Fruit fly (Drosophila melanogaster) whole organism, wandering third instar larva: Measurements from ENCODE around the gene corto.

Source experiments
- Abd-B ChIP-seq: fragments of >200 bp; optimal IDR thresholded peaks from 2 replicates; lab custom pipeline; 2017; ENCODE audit warnings: missing biosample characterization, missing genetic modification characterization
- CG32264 ChIP-seq: fragments of 200-800 bp; sonication (Bioruptor generic); optimal IDR thresholded peaks from 2 replicates; lab custom pipeline; 2016; ENCODE audit warnings: missing biosample characterization, missing genetic modification characterization
- CG9705 ChIP-seq: fragments of 200-800 bp; sonication (Bioruptor generic); optimal IDR thresholded peaks from 2 replicates; lab custom pipeline; 2018; ENCODE audit warnings: missing biosample characterization, mild to moderate bottlenecking, missing genetic modification characterization
- CrebA ChIP-seq: fragments of 200-800 bp; sonication (Bioruptor generic); optimal IDR thresholded peaks from 2 replicates; lab custom pipeline; 2016; ENCODE audit warnings: missing biosample characterization, mild to moderate bottlenecking, missing genetic modification characterization, borderline replicate concordance
- Dfd ChIP-seq: fragments of >200 bp; optimal IDR thresholded peaks from 2 replicates; lab custom pipeline; 2017; ENCODE audit warnings: missing biosample characterization, missing genetic modification characterization
- Dif ChIP-seq: fragments of 200-275, 200-300 bp; sonication (Bioruptor generic); optimal IDR thresholded peaks from 2 replicates; lab custom pipeline; 2018; ENCODE audit warnings: missing biosample characterization, missing genetic modification characterization; ENCODE audit not compliant: partially characterized antibody
- GATAd ChIP-seq: sonication (Bioruptor generic); optimal IDR thresholded peaks from 2 replicates; lab custom pipeline; 2016; ENCODE audit warnings: missing biosample characterization, missing genetic modification characterization
- HLH106 ChIP-seq: fragments of 200-800 bp; optimal IDR thresholded peaks from 3 replicates; lab custom pipeline; 2019; ENCODE audit warnings: missing biosample characterization, mild to moderate bottlenecking, missing genetic modification characterization, moderate library complexity
- Hnf4 ChIP-seq: fragments of 200-800 bp; sonication (Bioruptor generic); optimal IDR thresholded peaks from 2 replicates; lab custom pipeline; 2016; ENCODE audit warnings: missing biosample characterization, mild to moderate bottlenecking, missing genetic modification characterization
- Hr78 ChIP-seq: fragments of >200 bp; optimal IDR thresholded peaks from 2 replicates; lab custom pipeline; 2017; ENCODE audit warnings: missing biosample characterization, missing genetic modification characterization
- Hr83 ChIP-seq: fragments of 200-300 bp; sonication (Bioruptor generic); optimal IDR thresholded peaks from 2 replicates; lab custom pipeline; 2016; ENCODE audit warnings: missing biosample characterization, mild to moderate bottlenecking, missing genetic modification characterization, moderate library complexity; ENCODE audit not compliant: poor library complexity, severe bottlenecking
- Jra ChIP-seq: sonication (Bioruptor generic); optimal IDR thresholded peaks from 2 replicates; lab custom pipeline; 2016; ENCODE audit warnings: missing biosample characterization, missing genetic modification characterization
- Mio ChIP-seq: sonication (Bioruptor generic); optimal IDR thresholded peaks from 2 replicates; lab custom pipeline; 2016; ENCODE audit warnings: missing biosample characterization, missing genetic modification characterization
- Myc ChIP-seq: fragments of >200 bp; optimal IDR thresholded peaks from 2 replicates; lab custom pipeline; 2017
- N ChIP-seq: fragments of >200 bp; optimal IDR thresholded peaks from 2 replicates; lab custom pipeline; 2018; ENCODE audit warnings: missing biosample characterization, missing external identifiers, missing genetic modification characterization
- OdsH ChIP-seq: fragments of 200-800 bp; sonication (Bioruptor generic); optimal IDR thresholded peaks from 2 replicates; lab custom pipeline; 2016; ENCODE audit warnings: missing biosample characterization, mild to moderate bottlenecking, missing genetic modification characterization
- Rel ChIP-seq, 2 experiments: fragments of 200-800 bp; sonication (Bioruptor generic) in 1 of 2; optimal IDR thresholded peaks; 2 replicates in 1 of 2; 3 replicates in 1 of 2; lab custom pipeline; 2016 to 2019; ENCODE audit warnings: mild to moderate bottlenecking in 2 of 2, missing biosample characterization in 2 of 2, missing genetic modification characterization in 2 of 2, moderate library complexity in 1 of 2
- Sp1 ChIP-seq: fragments of 200-800 bp; sonication (Bioruptor generic); optimal IDR thresholded peaks from 3 replicates; lab custom pipeline; 2019; ENCODE audit warnings: missing biosample characterization, mild to moderate bottlenecking, missing genetic modification characterization, moderate library complexity
- Vsx2 ChIP-seq: fragments of 200-300, 225-300 bp; sonication (Bioruptor generic); optimal IDR thresholded peaks from 2 replicates; lab custom pipeline; 2018; ENCODE audit warnings: missing biosample characterization, missing genetic modification characterization; ENCODE audit not compliant: partially characterized antibody
- br ChIP-seq: fragments of 200-800 bp; sonication (Bioruptor generic); optimal IDR thresholded peaks from 2 replicates; lab custom pipeline; 2016; ENCODE audit warnings: missing biosample characterization, missing genetic modification characterization
- brk ChIP-seq: fragments of 200-800 bp; sonication (Bioruptor generic); optimal IDR thresholded peaks from 2 replicates; lab custom pipeline; 2016; ENCODE audit warnings: missing biosample characterization, mild to moderate bottlenecking, missing genetic modification characterization
- dl ChIP-seq, 2 experiments: fragments of 175-275, 200-275 bp in 1 of 2; fragments of 200-275 bp in 1 of 2; sonication (Bioruptor generic); optimal IDR thresholded peaks; lab custom pipeline; 2018; ENCODE audit warnings: mild to moderate bottlenecking in 2 of 2, missing biosample characterization in 2 of 2, missing genetic modification characterization in 2 of 2, moderate library complexity in 2 of 2; ENCODE audit not compliant: partially characterized antibody in 2 of 2, insufficient read depth in 1 of 2
- dmrt93B ChIP-seq: fragments of 200-800 bp; sonication (Bioruptor generic); optimal IDR thresholded peaks from 2 replicates; lab custom pipeline; 2018; ENCODE audit warnings: missing biosample characterization, mild to moderate bottlenecking, missing genetic modification characterization
- dsf ChIP-seq: sonication (Bioruptor generic); optimal IDR thresholded peaks from 2 replicates; lab custom pipeline; 2016; ENCODE audit warnings: missing biosample characterization, missing genetic modification characterization, borderline replicate concordance
- ey ChIP-seq: fragments of 200-800 bp; sonication (Bioruptor generic); optimal IDR thresholded peaks from 2 replicates; lab custom pipeline; 2016; ENCODE audit warnings: missing biosample characterization, missing genetic modification characterization
- foxo ChIP-seq, 2 experiments: fragments of 200-800 bp; sonication (Bioruptor generic); optimal IDR thresholded peaks; 2 replicates in 1 of 2; 3 replicates in 1 of 2; lab custom pipeline; 2016 to 2017; ENCODE audit warnings: missing biosample characterization in 2 of 2, missing genetic modification characterization in 2 of 2
- fru ChIP-seq: fragments of 200-800 bp; sonication (Bioruptor generic); optimal IDR thresholded peaks from 3 replicates; lab custom pipeline; 2016; ENCODE audit warnings: missing biosample characterization, mild to moderate bottlenecking, missing genetic modification characterization
- h ChIP-seq: fragments of 200-800 bp; sonication (Bioruptor generic); optimal IDR thresholded peaks from 3 replicates; lab custom pipeline; 2016; ENCODE audit warnings: missing biosample characterization, mild to moderate bottlenecking, missing genetic modification characterization
- jim ChIP-seq: fragments of 175-275, 200-325 bp; sonication (Bioruptor generic); optimal IDR thresholded peaks from 2 replicates; lab custom pipeline; 2016; ENCODE audit warnings: missing biosample characterization, mild to moderate bottlenecking, missing genetic modification characterization
- lola ChIP-seq: fragments of >200 bp; optimal IDR thresholded peaks from 2 replicates; lab custom pipeline; 2017; ENCODE audit warnings: missing biosample characterization, missing genetic modification characterization
- pan ChIP-seq: fragments of >200 bp; optimal IDR thresholded peaks from 2 replicates; lab custom pipeline; 2017
- psq ChIP-seq: fragments of 200-800 bp; sonication (Bioruptor generic); optimal IDR thresholded peaks from 3 replicates; lab custom pipeline; 2017; ENCODE audit warnings: missing biosample characterization, mild to moderate bottlenecking, missing genetic modification characterization, moderate library complexity
- rgr ChIP-seq: fragments of 200-800 bp; sonication (Bioruptor generic); optimal IDR thresholded peaks from 3 replicates; lab custom pipeline; 2016; ENCODE audit warnings: missing biosample characterization, mild to moderate bottlenecking, missing genetic modification characterization
- sage ChIP-seq: fragments of 200-800 bp; sonication (Bioruptor generic); optimal IDR thresholded peaks from 2 replicates; lab custom pipeline; 2016; ENCODE audit warnings: missing biosample characterization, mild to moderate bottlenecking, missing genetic modification characterization
- sv ChIP-seq: fragments of 200-800 bp; sonication (Bioruptor generic); optimal IDR thresholded peaks from 3 replicates; lab custom pipeline; 2016; ENCODE audit warnings: missing biosample characterization, missing genetic modification characterization
- tai ChIP-seq: sonication (Bioruptor generic); optimal IDR thresholded peaks from 2 replicates; lab custom pipeline; 2016; ENCODE audit warnings: missing biosample characterization, missing genetic modification characterization
- usp ChIP-seq: fragments of >200 bp; optimal IDR thresholded peaks from 2 replicates; lab custom pipeline; 2017; ENCODE audit warnings: missing biosample characterization, missing genetic modification characterization
- woc ChIP-seq: sonication (Bioruptor generic); optimal IDR thresholded peaks from 2 replicates; lab custom pipeline; 2016; ENCODE audit warnings: missing biosample characterization, mild to moderate bottlenecking, missing genetic modification characterization

The corto gene

dm6 chr3R:5045104-5045503 is 41.8 kb downstream of the corto start:
- TF ChIP-seq sage (GFP tag; lab: Kevin White, UChicago) (no peak), HLH106 (peak; percentile 21), ey (GFP tag; lab: Kevin White, UChicago) (peak; percentile 17), fru (GFP tag; lab: Kevin White, UChicago) (peak; percentile 44), N (GFP tag; lab: Kevin White, UChicago) (no peak), br (GFP tag; lab: Kevin White, UChicago) (peak; percentile 20), OdsH (GFP tag; lab: Kevin White, UChicago) (peak; percentile 5), Myc (lab: Kevin White, UChicago) (peak; percentile 2), h (peak; percentile 26), CG32264 (no peak), Dfd (no peak), Vsx2 (GFP tag; lab: Kevin White, UChicago) (no peak), Hr83 (GFP tag; lab: Kevin White, UChicago) (no peak), Jra (no peak), woc (peak; percentile 56), tai (GFP tag; lab: Kevin White, UChicago) (no peak), Sp1 (GFP tag; lab: Kevin White, UChicago) (peak; percentile 18)
- TF ChIP-seq, all 38 proteins: peak for 9

dm6 chr3R:5043966-5044365 is 42.9 kb downstream of the corto start:
- TF ChIP-seq Jra (no peak), Hr83 (GFP tag; lab: Kevin White, UChicago) (no peak), h (no peak), woc (no peak), brk (GFP tag; lab: Kevin White, UChicago) (no peak), psq (GFP tag; lab: Kevin White, UChicago) (no peak), lola (GFP tag; lab: Kevin White, UChicago) (no peak), usp (GFP tag; lab: Kevin White, UChicago) (no peak), Mio (GFP tag; lab: Kevin White, UChicago) (no peak), CG9705 (GFP tag; lab: Kevin White, UChicago) (no peak), pan (lab: Kevin White, UChicago) (no peak), Hr78 (GFP tag; lab: Kevin White, UChicago) (no peak), Sp1 (GFP tag; lab: Kevin White, UChicago) (no peak), fru (GFP tag; lab: Kevin White, UChicago) (no peak), CG32264 (no peak), HLH106 (no peak), Hnf4 (GFP tag; lab: Kevin White, UChicago) (no peak), tai (GFP tag; lab: Kevin White, UChicago) (no peak), br (GFP tag; lab: Kevin White, UChicago) (no peak)

dm6 chr3R:5042958-5043712 is 43.7 kb downstream of the corto start:
- TF ChIP-seq dl (GFP tag; optimal IDR thresholded peaks at IDR 0.05; lab: Kevin White, UChicago; ENCODE audit: insufficient read depth in 1 of 2, partially characterized antibody in 2 of 2) = no peak
- TF ChIP-seq CG9705 (GFP tag; lab: Kevin White, UChicago) = no peak
- no peak for TF ChIP-seq Hr78 (GFP tag; lab: Kevin White, UChicago)
- TF ChIP-seq jim = no peak
- TF ChIP-seq ey (GFP tag; lab: Kevin White, UChicago) = peak; percentile 31
- TF ChIP-seq lola (GFP tag; lab: Kevin White, UChicago) = no peak
- TF ChIP-seq Hnf4 (GFP tag; lab: Kevin White, UChicago) = peak; percentile 54
- TF ChIP-seq dmrt93B = peak; percentile 32
- TF ChIP-seq Abd-B = no peak
- peak; percentile 17 for TF ChIP-seq CrebA (GFP tag; lab: Kevin White, UChicago)
- TF ChIP-seq woc = peak; percentile 19
- TF ChIP-seq foxo (GFP tag; optimal IDR thresholded peaks at IDR 0.05; lab: Kevin White, UChicago) = peak in 1 of 2 experiments; percentile 30
- TF ChIP-seq Dif (GFP tag; lab: Kevin White, UChicago) = peak; percentile 30
- peak; percentile 83 for TF ChIP-seq rgr (GFP tag; lab: Kevin White, UChicago)
- peak; percentile 29 for TF ChIP-seq Sp1 (GFP tag; lab: Kevin White, UChicago)
- TF ChIP-seq Hr83 (GFP tag; lab: Kevin White, UChicago) = no peak
- TF ChIP-seq psq (GFP tag; lab: Kevin White, UChicago) = peak; percentile 75
- no peak for TF ChIP-seq N (GFP tag; lab: Kevin White, UChicago)
- TF ChIP-seq CG32264 = no peak
- no peak for TF ChIP-seq pan (lab: Kevin White, UChicago)
- peak; percentile 20 for TF ChIP-seq HLH106
- peak; percentile 81 for TF ChIP-seq h
- TF ChIP-seq br (GFP tag; lab: Kevin White, UChicago) = peak; percentile 74
- no peak for TF ChIP-seq usp (GFP tag; lab: Kevin White, UChicago)
- TF ChIP-seq fru (GFP tag; lab: Kevin White, UChicago) = peak; percentile 56
- peak; percentile 30 for TF ChIP-seq sv (GFP tag; lab: Kevin White, UChicago)
- no peak for TF ChIP-seq Mio (GFP tag; lab: Kevin White, UChicago)
- peak; percentile 83 for TF ChIP-seq tai (GFP tag; lab: Kevin White, UChicago)
- TF ChIP-seq Jra = peak; percentile 49
- TF ChIP-seq Rel (GFP tag; optimal IDR thresholded peaks at IDR 0.05; lab: Kevin White, UChicago) = peak; percentile 63
- TF ChIP-seq Rel (tag; optimal IDR thresholded peaks at IDR 0.05; lab: Kevin White, UChicago) = no peak
- TF ChIP-seq OdsH (GFP tag; lab: Kevin White, UChicago) = peak; percentile 86
- TF ChIP-seq Dfd = no peak
- TF ChIP-seq GATAd = no peak
- TF ChIP-seq Vsx2 (GFP tag; lab: Kevin White, UChicago) = no peak
- no peak for TF ChIP-seq Myc (lab: Kevin White, UChicago)
- TF ChIP-seq dsf (GFP tag; lab: Kevin White, UChicago) = no peak
- peak; percentile 84 for TF ChIP-seq brk (GFP tag; lab: Kevin White, UChicago)
- TF ChIP-seq sage (GFP tag; lab: Kevin White, UChicago) = peak; percentile 66
